Worm (Caenorhabditis elegans) whole organism, L3 larva: ENCODE measurements around the gene nog-1.

Experiments
- ceh-82 ChIP-seq: fragments of 150-350 bp; optimal IDR thresholded peaks from 2 replicates; lab custom pipeline; 2014; ENCODE audit warnings: missing biosample characterization, missing genetic modification characterization
- egl-27 ChIP-seq: sonication (generic microtip); optimal IDR thresholded peaks from 4 replicates; lab custom pipeline; 2017; ENCODE audit warnings: missing biosample characterization, missing genetic modification reagents, missing genetic modification characterization
- nhr-23 ChIP-seq: fragments of 150-350 bp; optimal IDR thresholded peaks from 2 replicates; lab custom pipeline; 2014; ENCODE audit warnings: missing biosample characterization, missing genetic modification reagents, missing genetic modification characterization
- nhr-237 ChIP-seq: fragments of 150-350 bp; optimal IDR thresholded peaks from 2 replicates; lab custom pipeline; 2014; ENCODE audit warnings: missing biosample characterization, missing genetic modification characterization
- unc-62 ChIP-seq: fragments of 150-350 bp; sonication (generic microtip); optimal IDR thresholded peaks from 4 replicates; lab custom pipeline; 2014; ENCODE audit warnings: missing biosample characterization, missing genetic modification reagents, missing genetic modification characterization
- ztf-11 ChIP-seq: fragments of 150-350 bp; optimal IDR thresholded peaks from 2 replicates; lab custom pipeline; 2014; ENCODE audit warnings: missing biosample characterization, missing genetic modification characterization

DNA sequence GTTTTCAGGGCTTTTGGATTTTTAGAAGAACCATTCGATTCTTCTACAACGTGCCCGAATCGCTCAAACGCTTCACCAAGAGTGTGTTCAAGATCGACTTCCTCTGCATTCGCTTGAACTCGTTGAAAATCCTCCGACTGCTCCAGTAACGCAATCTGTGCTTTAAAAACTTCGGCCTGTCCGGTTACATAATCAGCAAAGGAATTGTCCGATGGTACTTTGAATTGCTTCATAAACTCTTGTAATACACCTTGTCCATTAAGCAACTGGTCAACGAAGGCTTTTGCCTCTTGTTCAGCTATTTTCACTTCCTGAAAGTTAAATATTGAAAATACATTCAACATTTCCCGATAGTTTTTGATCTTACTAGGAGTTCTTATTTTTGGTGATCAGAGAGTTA is 27.0 kb downstream of the nog-1 start:
- no peak for TF ChIP-seq nhr-237
- TF ChIP-seq nhr-23 (tag; lab: Kevin White, UChicago): no peak
- no peak for TF ChIP-seq unc-62 (GFP tag; lab: Kevin White, UChicago)
- TF ChIP-seq ztf-11 (tag; lab: Kevin White, UChicago): no peak
- no peak for TF ChIP-seq egl-27 (tag; lab: Kevin White, UChicago)
- no peak for TF ChIP-seq ceh-82
